Fruit fly (Drosophila melanogaster): ENCODE results near the gene CG7202.

CG7202 gene

dm6 chr3L:21483837-21484236, 8.7 kb downstream of the CG7202 start (continued):
- TF ChIP-seq CG14860 (GFP tag; IDR thresholded peaks at IDR 0.05; ENCODE audit: partially characterized antibody) (no peak), sob (GFP tag; IDR thresholded peaks at IDR 0.05) (no peak), ftz-f1 (GFP tag; optimal IDR thresholded peaks at IDR 0.05) (no peak), Sox100B (GFP tag; optimal IDR thresholded peaks at IDR 0.05) (no peak), CG7963 (GFP tag; IDR thresholded peaks at IDR 0.05; ENCODE audit: partially characterized antibody) (no peak), CG10959 (GFP tag; IDR thresholded peaks at IDR 0.05) (no peak), Hmr (GFP tag; optimal IDR thresholded peaks at IDR 0.05) (peak; percentile 84), CG4730 (GFP tag; IDR thresholded peaks at IDR 0.05) (no peak), otp (GFP tag; IDR thresholded peaks at IDR 0.05) (no peak), her (GFP tag; optimal IDR thresholded peaks at IDR 0.05) (peak; percentile 40), slp2 (GFP tag; optimal IDR thresholded peaks at IDR 0.05) (no peak), sna (GFP tag; IDR thresholded peaks at IDR 0.05; ENCODE audit: partially characterized antibody) (no peak), CG5245 (GFP tag; optimal IDR thresholded peaks at IDR 0.05) (no peak), gce (GFP tag; IDR thresholded peaks at IDR 0.05) (no peak), CG6791 (GFP tag; IDR thresholded peaks at IDR 0.05; ENCODE audit: partially characterized antibody) (no peak), pum (GFP tag; optimal IDR thresholded peaks at IDR 0.05) (peak; percentile 25), lov (optimal IDR thresholded peaks at IDR 0.05) (no peak), lov (GFP tag; IDR thresholded peaks at IDR 0.05) (no peak), unc-4 (GFP tag; IDR thresholded peaks at IDR 0.05; ENCODE audit: partially characterized antibody) (no peak), CG18476 (GFP tag; optimal IDR thresholded peaks at IDR 0.05) (no peak), CG33213 (GFP tag; optimal IDR thresholded peaks at IDR 0.05) (peak; percentile 77)

DNA sequence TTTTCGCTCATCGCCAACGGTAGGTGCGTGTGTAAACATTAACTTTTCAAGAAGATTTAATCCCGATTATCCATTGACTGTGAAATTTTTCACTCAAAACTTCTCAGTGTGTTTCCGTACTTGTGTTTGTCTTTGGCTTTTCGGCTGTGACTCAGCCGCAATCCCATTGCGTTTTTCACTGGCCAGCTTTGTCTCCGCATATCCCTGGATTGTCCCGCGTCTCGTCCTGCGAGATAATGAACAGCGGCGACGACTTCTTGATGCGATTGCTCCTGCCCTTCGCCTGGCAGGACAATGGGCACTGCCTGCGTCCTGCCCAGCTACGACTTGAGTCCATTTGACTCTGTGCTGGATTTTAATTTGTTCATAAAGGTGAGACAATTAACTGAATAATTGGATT, 10.5 kb downstream of the CG7202 start:
- TF ChIP-seq CG15696 (tag; optimal IDR thresholded peaks at IDR 0.05), result no peak
- TF ChIP-seq CG34224 (GFP tag; IDR thresholded peaks at IDR 0.05; ENCODE audit: partially characterized antibody), result no peak
- TF ChIP-seq bsh (GFP tag; optimal IDR thresholded peaks at IDR 0.05), result no peak
- no peak for TF ChIP-seq dan (GFP tag; IDR thresholded peaks at IDR 0.05)
- no peak for TF ChIP-seq Spps (tag; optimal IDR thresholded peaks at IDR 0.05)
- no peak for TF ChIP-seq CG34422 (GFP tag; IDR thresholded peaks at IDR 0.05)
- TF ChIP-seq CG17361 (GFP tag; IDR thresholded peaks at IDR 0.05), result no peak
- TF ChIP-seq sr (GFP tag; IDR thresholded peaks at IDR 0.05), result 0 out of 3 replicates have a peak, but pooled peaks have one; percentile 2
- TF ChIP-seq ssp (GFP tag; IDR thresholded peaks at IDR 0.05), result no peak
- TF ChIP-seq HLH54F (GFP tag; optimal IDR thresholded peaks at IDR 0.05), result no peak
- no peak for TF ChIP-seq wek (GFP tag; optimal IDR thresholded peaks at IDR 0.05)
- no peak for TF ChIP-seq CG8388 (GFP tag; optimal IDR thresholded peaks at IDR 0.05)
- no peak for TF ChIP-seq CG11398 (GFP tag; optimal IDR thresholded peaks at IDR 0.05)
- no peak for TF ChIP-seq CG12104 (GFP tag; optimal IDR thresholded peaks at IDR 0.05)
- TF ChIP-seq B-H1 (GFP tag; IDR thresholded peaks at IDR 0.05), result no peak
- TF ChIP-seq Dip2 (GFP tag; IDR thresholded peaks at IDR 0.05), result no peak
- no peak for TF ChIP-seq jumu (GFP tag; optimal IDR thresholded peaks at IDR 0.05)
- TF ChIP-seq Hr78 (GFP tag; optimal IDR thresholded peaks at IDR 0.05), result no peak
- no peak for TF ChIP-seq Hmr (GFP tag; optimal IDR thresholded peaks at IDR 0.05)
- no peak for TF ChIP-seq salm (tag; optimal IDR thresholded peaks at IDR 0.05)
- no peak for TF ChIP-seq CG5953 (GFP tag; IDR thresholded peaks at IDR 0.05)
- no peak for TF ChIP-seq Mes4 (GFP tag; optimal IDR thresholded peaks at IDR 0.05)
- TF ChIP-seq CG6791 (GFP tag; IDR thresholded peaks at IDR 0.05; ENCODE audit: partially characterized antibody), result 0 out of 3 replicates have a peak, but pooled peaks have one; percentile 15
- TF ChIP-seq usp (GFP tag; optimal IDR thresholded peaks at IDR 0.05), result no peak
- TF ChIP-seq exex (tag; optimal IDR thresholded peaks at IDR 0.05), result no peak
- TF ChIP-seq CG6254 (GFP tag; optimal IDR thresholded peaks at IDR 0.05), result no peak
- TF ChIP-seq CTCF (GFP tag; optimal IDR thresholded peaks at IDR 0.05), result no peak
- TF ChIP-seq tll (GFP tag; optimal IDR thresholded peaks at IDR 0.05), result peak in 1 of 2 experiments; percentile 96
- peak; percentile 55 for TF ChIP-seq zen (tag; optimal IDR thresholded peaks at IDR 0.05)
- TF ChIP-seq CG18011 (GFP tag; optimal IDR thresholded peaks at IDR 0.05), result no peak
- no peak for TF ChIP-seq HLH3B (GFP tag; IDR thresholded peaks at IDR 0.05)
- no peak for TF ChIP-seq Sry-δ (GFP tag; optimal IDR thresholded peaks at IDR 0.05)
- TF ChIP-seq TFAM (GFP tag; optimal IDR thresholded peaks at IDR 0.05), result no peak
